Worm (Caenorhabditis elegans) whole organism, L4/young adult: ENCODE data around the gene snr-5.
A peak's percentile ranks its signal among the peaks of the same experiment; 100 is the strongest.

Experiments
- W03F9.2 ChIP-seq: fragments of 150-350 bp; optimal IDR thresholded peaks from 2 replicates; lab custom pipeline; 2014; ENCODE audit warnings: missing biosample characterization, missing genetic modification characterization
- dao-5 ChIP-seq: sonication (generic microtip); optimal IDR thresholded peaks from 2 replicates; lab custom pipeline; 2016; ENCODE audit warnings: missing genotype, missing genetic modification characterization, moderate library complexity, missing compliant biosample characterization
- him-1 ChIP-seq: sonication (generic microtip); optimal IDR thresholded peaks from 2 replicates; lab custom pipeline; 2016; ENCODE audit warnings: missing genotype, missing genetic modification reagents, missing genetic modification characterization, missing compliant biosample characterization

snr-5 gene

DNA sequence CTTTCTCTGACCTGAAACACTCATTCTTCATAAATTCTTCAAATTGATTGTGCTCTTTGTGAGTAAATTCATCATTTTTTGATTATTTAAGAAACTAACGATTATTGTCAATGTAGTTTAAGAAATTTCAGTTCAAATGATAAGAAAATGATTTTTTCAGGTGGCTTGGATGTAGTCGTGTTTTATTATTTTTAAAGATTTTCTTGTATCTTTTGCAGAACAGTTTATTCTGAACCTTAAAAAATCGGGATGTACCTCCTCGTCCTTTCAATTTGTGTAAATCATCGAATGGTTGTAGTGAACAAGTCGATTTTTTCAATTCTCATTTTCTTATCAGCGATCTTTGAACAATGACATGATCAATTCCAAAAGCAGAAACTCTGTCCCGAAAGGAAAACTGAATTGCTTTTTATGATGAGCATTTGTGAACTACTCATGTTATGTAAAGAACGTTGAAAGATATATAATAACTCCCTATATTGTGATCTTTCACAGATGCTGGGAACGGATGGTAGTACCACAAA lies 3.4 kb downstream of the snr-5 start, which contains the start of gene slc-17.3:
Gene slc-17.3 (minus strand): TSS at position 51 of the 524 bp plus-strand sequence.
- TF ChIP-seq him-1 (tag; lab: Kevin White, UChicago) (no peak), W03F9.2 (tag; lab: Kevin White, UChicago) (no peak), dao-5 (tag; lab: Kevin White, UChicago) (no peak)

DNA sequence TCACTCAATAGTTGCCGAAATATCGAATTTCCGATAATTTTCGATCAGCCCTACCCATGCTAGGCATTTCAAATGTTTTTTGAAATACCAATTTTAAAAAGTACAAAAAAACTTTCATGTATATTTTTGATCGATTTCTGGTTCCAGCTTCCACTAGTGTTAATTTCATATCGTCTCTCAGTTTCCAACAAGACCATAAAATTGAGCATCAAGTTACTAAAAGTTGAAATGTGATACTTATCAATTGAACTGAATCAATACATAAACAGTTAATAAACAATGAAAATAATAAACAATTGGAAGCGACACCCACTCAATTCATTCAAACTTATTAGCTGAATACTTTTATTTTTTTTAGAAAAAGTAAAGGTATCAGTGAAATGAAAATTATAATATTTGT lies 4.3 kb downstream of the snr-5 start, which contains the start of gene cup-4:
Gene cup-4 (plus strand): TSS at position 301 of the 400 bp plus-strand sequence.
- TF ChIP-seq him-1 (tag; lab: Kevin White, UChicago) = no peak
- TF ChIP-seq dao-5 (tag; lab: Kevin White, UChicago) = no peak
- TF ChIP-seq W03F9.2 (tag; lab: Kevin White, UChicago) = no peak

DNA sequence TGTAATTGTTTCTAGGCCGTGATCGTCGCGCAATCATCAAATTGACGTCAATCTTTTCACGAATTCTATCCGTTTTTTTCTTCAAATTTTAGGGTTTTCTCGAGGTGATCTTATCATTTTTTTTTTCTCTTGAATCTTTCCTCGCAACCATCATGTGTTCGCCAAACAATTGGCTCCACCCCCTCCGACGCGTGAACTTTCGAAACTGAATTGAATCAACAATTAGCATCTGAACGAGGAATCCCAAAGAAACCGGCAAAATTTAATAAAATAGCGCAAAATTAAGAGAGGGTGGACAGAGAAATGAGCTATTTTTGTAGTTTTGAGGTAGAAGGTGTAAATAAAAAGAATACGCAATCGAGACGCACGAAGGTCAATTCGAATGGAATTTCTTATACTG lies 10.9 kb downstream of the snr-5 start:
- TF ChIP-seq him-1 (tag; lab: Kevin White, UChicago) (no peak), W03F9.2 (tag; lab: Kevin White, UChicago) (no peak), dao-5 (tag; lab: Kevin White, UChicago) (no peak)

DNA sequence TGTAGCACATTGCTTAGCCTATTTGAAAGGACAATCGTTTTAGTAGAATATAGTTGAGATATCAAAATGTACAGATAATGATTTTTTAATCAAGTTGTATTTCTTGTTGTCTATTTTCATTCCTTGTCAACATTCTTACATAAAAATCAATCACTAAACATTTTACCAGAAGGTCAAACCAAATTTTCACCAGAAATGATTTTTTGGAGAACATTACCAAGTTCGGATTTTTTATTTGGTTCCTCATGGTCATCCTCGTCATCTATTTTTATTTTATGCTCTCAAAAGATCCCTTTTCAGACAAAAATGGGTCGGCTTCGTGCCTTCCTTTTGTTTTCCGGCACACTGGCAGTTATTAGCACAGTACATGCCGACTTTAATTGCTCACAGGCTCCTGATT lies 11.6 kb downstream of the snr-5 start, which contains the start of gene tyr-1:
Gene tyr-1 (plus strand): TSS at position 301 of the 400 bp plus-strand sequence.
- no peak for TF ChIP-seq dao-5 (tag; lab: Kevin White, UChicago)

DNA sequence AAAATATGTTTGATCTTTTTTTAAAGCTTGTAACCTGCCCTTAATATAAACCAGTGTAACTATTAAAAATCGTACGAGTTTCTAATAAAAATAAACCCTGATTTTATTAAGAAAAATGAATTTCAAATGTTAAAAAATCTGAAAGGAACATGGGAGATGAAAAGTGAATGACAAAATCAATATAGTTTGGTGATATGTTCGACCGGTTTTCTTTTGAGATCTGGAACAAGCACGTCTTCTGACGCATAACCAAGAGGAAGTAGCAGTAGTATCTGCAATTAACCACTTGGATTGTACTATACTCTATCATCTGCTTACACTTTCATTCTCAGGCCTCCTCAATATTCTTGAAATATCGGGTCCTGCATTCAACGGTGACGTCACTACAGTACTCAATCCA lies 15.2 kb downstream of the snr-5 start:
- no peak for TF ChIP-seq dao-5 (tag; lab: Kevin White, UChicago)
- TF ChIP-seq him-1 (tag; lab: Kevin White, UChicago) = no peak
- TF ChIP-seq W03F9.2 (tag; lab: Kevin White, UChicago) = no peak

DNA sequence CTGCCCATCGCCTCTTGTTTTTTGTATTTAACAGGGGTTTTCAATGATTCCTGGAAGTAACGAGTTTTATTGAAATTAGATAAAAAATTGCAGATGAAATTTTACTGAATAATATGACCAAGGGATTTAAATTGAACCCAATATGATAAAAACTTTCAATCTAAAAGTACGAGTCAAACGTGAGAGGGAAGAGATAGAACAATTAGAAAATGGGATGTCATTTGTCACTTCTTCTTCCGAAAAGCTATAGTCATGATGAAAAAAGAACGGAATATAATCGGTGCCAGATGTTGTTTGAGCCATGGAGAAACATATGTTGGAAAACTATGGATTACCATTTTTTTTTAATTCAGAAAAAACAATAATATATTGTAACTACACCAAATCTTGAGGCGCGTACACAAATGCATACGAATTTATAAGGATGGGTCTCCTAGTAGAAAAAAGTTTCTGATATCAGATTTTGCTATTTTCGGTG lies 17.0 kb downstream of the snr-5 start, which contains the start of gene sup-18:
Gene sup-18 (minus strand): TSS at position 51 of the 478 bp plus-strand sequence.
- no peak for TF ChIP-seq W03F9.2 (tag; lab: Kevin White, UChicago)
- no peak for TF ChIP-seq him-1 (tag; lab: Kevin White, UChicago)
- no peak for TF ChIP-seq dao-5 (tag; lab: Kevin White, UChicago)

DNA sequence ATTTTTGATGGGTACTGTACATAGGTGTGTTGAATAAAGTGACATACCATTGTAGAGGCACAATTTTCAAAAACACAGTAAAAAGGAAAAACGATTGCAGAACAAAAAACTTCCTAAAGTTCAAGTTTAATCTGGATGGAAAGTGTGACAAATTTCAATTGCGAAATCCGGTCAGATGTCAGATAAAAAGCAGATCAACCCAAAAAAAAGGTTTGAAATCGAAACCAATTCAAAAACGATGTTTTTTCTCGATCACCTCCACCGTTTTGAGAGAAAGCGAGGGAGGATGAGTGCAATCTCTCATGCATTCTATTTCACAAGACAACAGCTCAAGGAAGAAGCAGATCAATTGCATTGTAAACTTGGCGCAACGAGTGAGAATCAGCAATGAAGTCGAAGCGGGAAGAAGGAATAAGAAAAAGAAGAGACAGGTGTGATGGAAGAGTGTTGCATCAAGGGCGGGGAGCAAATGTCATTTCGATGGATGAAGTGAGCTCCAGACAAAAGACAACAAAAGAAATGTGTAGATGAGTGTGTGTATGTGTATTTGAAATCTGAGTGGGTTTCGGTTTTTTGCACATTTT lies 18.4 kb downstream of the snr-5 start:
- TF ChIP-seq W03F9.2 (tag; lab: Kevin White, UChicago) (no peak), dao-5 (tag; lab: Kevin White, UChicago) (no peak), him-1 (tag; lab: Kevin White, UChicago) (no peak)

DNA sequence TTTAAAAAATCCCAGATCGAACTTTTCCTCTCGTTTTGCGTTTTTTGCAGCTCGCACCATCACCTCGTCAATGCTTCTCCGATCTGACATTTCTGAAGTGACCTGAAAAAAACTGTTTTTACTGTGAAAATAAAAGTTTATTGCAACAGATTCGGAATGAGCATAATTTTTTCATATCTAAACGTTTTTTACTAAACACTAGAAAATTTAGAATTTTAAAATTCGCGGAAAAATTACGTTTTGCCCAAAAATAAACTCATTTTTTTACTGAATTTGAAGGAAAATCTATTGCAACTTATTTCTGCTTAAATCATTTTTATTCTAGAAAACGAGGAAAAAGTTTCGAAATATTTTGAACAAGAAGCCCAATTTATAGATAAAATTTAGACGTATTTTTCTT lies 21.0 kb downstream of the snr-5 start, which contains the start of gene ZK688.9:
Gene ZK688.9 (minus strand): TSS at position 101 of the 400 bp plus-strand sequence.
- no peak for TF ChIP-seq him-1 (tag; lab: Kevin White, UChicago)
- no peak for TF ChIP-seq dao-5 (tag; lab: Kevin White, UChicago)
- TF ChIP-seq W03F9.2 (tag; lab: Kevin White, UChicago) = no peak

DNA sequence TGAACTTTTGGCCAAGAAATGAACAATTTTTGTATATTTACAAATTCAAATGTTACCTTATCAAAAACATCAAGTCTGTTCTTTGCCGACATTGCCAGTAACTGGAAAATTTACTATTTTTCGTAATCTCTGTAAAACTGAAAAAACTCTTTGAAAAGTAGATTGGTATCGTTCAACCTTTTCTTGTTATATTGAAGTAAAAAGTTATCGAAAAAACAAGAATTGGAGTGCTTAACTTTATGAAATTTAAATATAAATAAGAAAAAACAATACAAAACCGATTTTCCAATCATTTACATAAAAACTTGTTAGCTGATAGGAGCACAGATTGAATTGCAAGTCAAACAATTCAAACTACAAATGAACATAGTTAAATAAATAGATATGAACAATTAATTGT lies 23.0 kb downstream of the snr-5 start, which contains the start of gene ZK688.11:
Gene ZK688.11 (minus strand): TSS at position 101 of the 400 bp plus-strand sequence.
- no peak for TF ChIP-seq him-1 (tag; lab: Kevin White, UChicago)
- TF ChIP-seq W03F9.2 (tag; lab: Kevin White, UChicago) = no peak
- no peak for TF ChIP-seq dao-5 (tag; lab: Kevin White, UChicago)

DNA sequence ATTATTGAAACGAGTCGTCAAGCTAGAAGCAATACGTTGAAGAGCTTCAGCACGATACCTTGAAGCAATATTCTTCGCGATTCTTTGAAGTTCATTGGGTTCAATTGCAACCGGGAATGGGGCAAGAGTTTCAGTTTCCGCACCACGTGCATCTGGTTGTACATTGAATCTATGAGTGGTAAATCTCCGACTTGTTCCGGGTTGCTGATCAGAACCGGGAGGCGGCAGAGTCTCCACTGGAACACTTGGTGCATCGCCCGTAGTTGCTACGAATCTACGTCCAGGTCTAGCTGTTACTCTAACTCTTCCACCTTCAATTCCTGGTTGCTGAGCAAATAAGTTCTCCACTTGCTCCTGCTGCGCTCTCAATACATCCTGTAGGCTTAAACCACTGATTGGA lies 27.2 kb downstream of the snr-5 start:
- TF ChIP-seq dao-5 (tag; lab: Kevin White, UChicago) = no peak
- no peak for TF ChIP-seq W03F9.2 (tag; lab: Kevin White, UChicago)
- no peak for TF ChIP-seq him-1 (tag; lab: Kevin White, UChicago)

DNA sequence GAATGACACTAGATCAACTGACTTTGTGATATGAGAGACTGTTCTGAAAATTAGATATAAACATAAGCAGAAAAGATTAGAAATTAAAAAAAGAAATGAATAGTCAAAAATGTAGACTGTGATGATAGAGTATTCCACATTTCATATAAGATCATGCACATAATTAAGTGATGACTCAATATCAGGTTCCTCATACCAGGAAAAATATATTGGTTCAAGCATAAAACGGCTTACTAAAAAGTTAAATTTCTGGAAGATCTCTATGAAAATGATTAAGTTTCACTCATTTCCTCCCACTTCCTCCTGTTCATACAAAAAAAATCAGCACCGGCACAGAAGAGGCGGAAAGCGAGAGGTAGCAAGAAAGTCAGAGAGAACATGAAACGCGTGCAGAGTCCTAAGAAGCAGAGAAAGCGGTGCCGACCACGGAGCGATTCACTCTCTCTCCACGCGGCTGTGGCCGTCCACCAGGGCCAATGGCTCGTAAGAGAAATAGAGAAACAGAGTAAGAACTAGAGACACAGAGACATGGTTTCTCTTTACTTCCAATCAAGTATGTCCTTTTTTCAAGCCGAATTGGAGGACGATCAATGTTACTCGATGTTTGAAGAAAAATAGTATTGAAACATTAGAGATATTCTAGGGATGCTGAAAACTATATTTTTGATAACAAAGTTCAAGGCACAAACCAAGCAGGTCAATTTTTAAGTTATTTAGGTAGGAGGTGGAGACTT lies 29.9 kb downstream of the snr-5 start, which contains the start of the genes ZK688.5 and fahd-1:
Gene ZK688.5 (minus strand): TSS at position 51 of the 734 bp plus-strand sequence.
Gene fahd-1 (plus strand): TSS at position 684 of the 734 bp plus-strand sequence.
- no peak for TF ChIP-seq dao-5 (tag; lab: Kevin White, UChicago)
- TF ChIP-seq W03F9.2 (tag; lab: Kevin White, UChicago) = peak; percentile 60
- no peak for TF ChIP-seq him-1 (tag; lab: Kevin White, UChicago)

DNA sequence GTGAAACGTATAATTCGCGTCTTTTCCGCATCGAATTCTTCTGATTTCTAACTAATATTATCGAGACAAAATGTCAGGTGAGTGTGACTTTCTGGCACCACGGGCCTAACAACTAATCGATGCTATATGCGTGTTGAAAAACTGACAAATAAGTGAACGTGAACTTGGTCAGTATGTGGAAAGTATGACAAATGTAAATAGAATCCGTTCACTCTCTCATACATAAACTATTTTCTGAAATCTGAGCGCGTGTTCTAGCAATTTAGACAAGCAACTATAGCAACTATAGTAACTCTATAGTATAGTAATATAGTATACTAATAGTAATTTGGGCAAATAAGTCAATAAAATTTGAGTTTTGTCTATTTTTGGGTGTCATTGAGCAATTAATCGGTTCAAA lies 30.5 kb downstream of the snr-5 start:
- TF ChIP-seq him-1 (tag; lab: Kevin White, UChicago) (no peak), dao-5 (tag; lab: Kevin White, UChicago) (no peak), W03F9.2 (tag; lab: Kevin White, UChicago) (no peak)

DNA sequence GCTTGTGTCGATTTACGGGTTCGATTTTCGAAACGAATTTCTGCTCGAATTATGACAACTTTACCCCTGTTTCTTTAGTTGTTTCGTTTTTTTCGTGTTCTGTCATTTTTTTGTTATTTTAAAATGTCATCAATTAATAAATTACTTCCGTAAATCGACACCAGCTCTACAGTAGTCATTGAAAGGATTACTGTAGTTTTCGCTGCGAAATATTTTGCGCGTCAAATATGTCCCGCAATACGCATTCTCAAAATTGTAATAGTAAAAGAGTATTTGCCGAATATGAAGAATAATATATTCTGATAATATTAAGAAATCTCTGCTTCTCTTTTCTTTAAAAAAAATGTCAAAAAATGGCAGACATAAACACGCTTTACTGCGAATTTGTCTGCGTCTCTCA lies 31.4 kb downstream of the snr-5 start:
- TF ChIP-seq dao-5 (tag; lab: Kevin White, UChicago) (no peak), him-1 (tag; lab: Kevin White, UChicago) (no peak), W03F9.2 (tag; lab: Kevin White, UChicago) (no peak)
